Worm (Caenorhabditis elegans): Measurements from ENCODE around the gene nfki-1.
A peak's percentile ranks its signal among the peaks of the same experiment; 100 is the strongest.

Gene nfki-1

DNA sequence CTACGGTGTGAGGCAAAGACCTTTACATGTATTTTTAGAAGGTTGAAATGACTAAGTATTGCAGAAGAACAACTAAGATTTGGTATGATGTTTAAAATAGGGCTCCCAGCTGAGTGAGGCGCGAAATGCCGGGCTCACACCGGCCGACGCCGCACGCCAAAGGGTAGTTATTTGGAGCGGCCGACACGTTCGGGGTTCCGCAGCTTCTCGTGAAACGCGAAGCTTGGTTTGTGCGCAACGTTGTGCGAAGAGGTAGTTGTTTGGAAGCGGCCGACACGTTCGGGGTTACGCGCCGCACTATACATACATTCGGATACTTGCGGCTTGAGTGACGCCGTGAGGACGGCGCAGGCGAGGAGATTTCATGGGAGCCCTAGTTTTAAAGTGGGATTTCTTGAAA is 33.2 kb downstream of the nfki-1 start:
- TF ChIP-seq ceh-43 (GFP tag; optimal IDR thresholded peaks at IDR 0.05): no peak
- TF ChIP-seq cnd-1 (tag; optimal IDR thresholded peaks at IDR 0.05): no peak
- no peak for TF ChIP-seq zip-8 (tag; optimal IDR thresholded peaks at IDR 0.05)
- TF ChIP-seq ceh-83 (GFP tag; optimal IDR thresholded peaks at IDR 0.05): no peak
- TF ChIP-seq nhr-2 (tag; optimal IDR thresholded peaks at IDR 0.05): no peak
- TF ChIP-seq pha-4 (tag; optimal IDR thresholded peaks at IDR 0.05): no peak
- TF ChIP-seq snpc-4 (tag; optimal IDR thresholded peaks at IDR 0.05): no peak
- TF ChIP-seq unc-62 (GFP tag; optimal IDR thresholded peaks at IDR 0.05): no peak
- no peak for TF ChIP-seq ham-2 (GFP tag; optimal IDR thresholded peaks at IDR 0.05)
- TF ChIP-seq M03D4.4 (tag; optimal IDR thresholded peaks at IDR 0.05): no peak
- TF ChIP-seq lin-13 (tag; optimal IDR thresholded peaks at IDR 0.05): no peak
- no peak for TF ChIP-seq elt-1 (tag; optimal IDR thresholded peaks at IDR 0.05; ENCODE audit: borderline replicate concordance, insufficient read depth)
- no peak for TF ChIP-seq mep-1 (tag; optimal IDR thresholded peaks at IDR 0.05)
- no peak for TF ChIP-seq nhr-237 (tag; optimal IDR thresholded peaks at IDR 0.05)
- no peak for TF ChIP-seq bed-3 (GFP tag; optimal IDR thresholded peaks at IDR 0.05)

DNA sequence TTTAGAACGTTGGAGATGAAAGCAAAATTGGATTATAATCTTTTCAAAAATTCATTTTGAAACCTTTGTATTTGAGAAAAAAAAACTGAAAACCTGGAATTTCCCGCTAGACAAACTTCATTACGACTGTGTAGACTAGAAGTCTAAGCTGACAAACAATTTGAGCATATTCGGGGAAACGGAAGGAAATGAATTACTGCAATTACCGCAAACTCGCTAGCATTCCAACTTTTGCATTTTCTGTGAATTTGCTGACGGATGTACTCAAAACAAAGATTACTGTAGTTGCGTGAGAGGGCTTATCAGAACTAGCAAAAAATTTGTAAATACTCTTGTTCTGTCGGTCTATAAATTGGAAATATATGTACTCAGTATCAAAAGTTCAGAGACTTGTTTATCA is 34.8 kb downstream of the nfki-1 start:
- TF ChIP-seq blmp-1 (tag; optimal IDR thresholded peaks at IDR 0.05): no peak
- TF ChIP-seq hlh-1 (tag; optimal IDR thresholded peaks at IDR 0.05): no peak
- no peak for TF ChIP-seq nhr-12 (tag; optimal IDR thresholded peaks at IDR 0.05)
- TF ChIP-seq ceh-43 (GFP tag; optimal IDR thresholded peaks at IDR 0.05): no peak
- TF ChIP-seq elt-3 (tag; optimal IDR thresholded peaks at IDR 0.05): no peak
- TF ChIP-seq M03D4.4 (tag; optimal IDR thresholded peaks at IDR 0.05): no peak
- TF ChIP-seq snpc-4 (tag; optimal IDR thresholded peaks at IDR 0.05): no peak
- no peak for TF ChIP-seq nhr-2 (tag; optimal IDR thresholded peaks at IDR 0.05)
- no peak for TF ChIP-seq lin-13 (tag; optimal IDR thresholded peaks at IDR 0.05)
- no peak for TF ChIP-seq zip-8 (tag; optimal IDR thresholded peaks at IDR 0.05)
- no peak for TF ChIP-seq cnd-1 (tag; optimal IDR thresholded peaks at IDR 0.05)
- TF ChIP-seq ceh-83 (GFP tag; optimal IDR thresholded peaks at IDR 0.05): no peak
- TF ChIP-seq ceh-39 (tag; optimal IDR thresholded peaks at IDR 0.05): no peak

DNA sequence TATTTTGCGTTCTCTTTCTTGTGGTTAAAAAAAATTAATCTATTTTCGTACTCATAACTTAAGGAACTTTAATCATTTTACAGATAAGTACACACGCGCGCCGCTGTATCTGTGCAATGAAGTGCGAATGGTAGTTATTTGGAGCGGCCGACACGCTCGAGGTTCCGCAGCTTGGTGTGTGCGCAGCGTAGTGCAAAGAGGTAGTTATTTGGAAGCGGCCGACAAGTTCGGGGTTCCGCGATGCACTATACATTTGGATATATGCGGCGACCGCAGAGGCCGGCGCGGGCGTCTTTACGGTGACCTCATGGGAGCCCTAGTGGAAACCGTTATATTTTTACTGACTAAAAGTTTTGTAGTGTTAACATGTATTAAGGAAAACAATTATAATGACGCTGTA is 37.6 kb downstream of the nfki-1 start:
- TF ChIP-seq elt-3 (tag; optimal IDR thresholded peaks at IDR 0.05) (no peak), ceh-39 (tag; optimal IDR thresholded peaks at IDR 0.05) (no peak), lin-32 (GFP tag; optimal IDR thresholded peaks at IDR 0.05) (no peak)

DNA sequence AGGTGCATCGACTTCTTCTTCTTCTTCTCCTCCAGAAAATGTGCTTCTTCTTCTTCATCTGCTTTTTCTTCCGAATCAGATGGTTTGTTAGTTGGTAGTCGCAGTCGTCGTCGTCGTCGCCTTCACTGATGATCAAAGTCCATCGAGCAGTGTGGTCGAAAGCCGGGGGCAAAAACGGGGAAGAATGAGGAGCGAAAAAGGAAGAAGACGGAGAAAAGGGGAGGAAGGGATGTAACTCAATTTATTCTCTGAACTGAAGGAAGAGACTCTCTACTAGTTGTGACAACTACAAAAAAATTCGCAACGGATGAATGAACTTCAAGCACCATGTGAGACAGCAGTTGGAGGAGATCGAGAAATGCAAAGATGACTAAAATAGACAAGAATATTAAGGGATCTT is 40.7 kb downstream of the nfki-1 start:
- no peak for TF ChIP-seq mls-2 (tag; optimal IDR thresholded peaks at IDR 0.05)
- TF ChIP-seq lin-32 (GFP tag; optimal IDR thresholded peaks at IDR 0.05): no peak
- peak; percentile 90 for TF ChIP-seq ces-1 (GFP tag; optimal IDR thresholded peaks at IDR 0.05)

DNA sequence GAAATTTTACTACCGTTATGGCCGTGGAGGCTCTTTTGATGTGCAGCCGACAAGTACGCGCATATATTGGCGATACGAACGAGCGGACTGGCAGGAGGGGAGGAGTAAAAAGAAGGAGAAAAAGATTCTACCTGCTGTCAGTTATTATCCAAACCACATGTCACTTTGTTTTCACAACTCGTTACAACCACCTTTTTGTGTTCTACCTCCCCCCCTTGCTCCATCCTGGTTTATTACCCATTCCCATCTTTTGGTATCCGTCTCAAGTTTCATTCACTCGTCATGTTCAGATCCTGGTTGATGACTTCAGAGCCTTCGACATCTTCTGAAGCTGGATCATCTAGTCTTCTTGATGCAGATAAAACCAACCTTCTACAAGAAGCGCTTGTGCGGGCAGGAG is 52.6 kb downstream of the nfki-1 start, which contains the start of gene psa-3:
Gene psa-3, plus strand, starts transcription at position 301 of the 400 bp plus-strand sequence.
- no peak for TF ChIP-seq mls-2 (tag; optimal IDR thresholded peaks at IDR 0.05)
- TF ChIP-seq lin-13 (tag; optimal IDR thresholded peaks at IDR 0.05): no peak
- TF ChIP-seq tbx-8 (GFP tag; optimal IDR thresholded peaks at IDR 0.05): no peak

DNA sequence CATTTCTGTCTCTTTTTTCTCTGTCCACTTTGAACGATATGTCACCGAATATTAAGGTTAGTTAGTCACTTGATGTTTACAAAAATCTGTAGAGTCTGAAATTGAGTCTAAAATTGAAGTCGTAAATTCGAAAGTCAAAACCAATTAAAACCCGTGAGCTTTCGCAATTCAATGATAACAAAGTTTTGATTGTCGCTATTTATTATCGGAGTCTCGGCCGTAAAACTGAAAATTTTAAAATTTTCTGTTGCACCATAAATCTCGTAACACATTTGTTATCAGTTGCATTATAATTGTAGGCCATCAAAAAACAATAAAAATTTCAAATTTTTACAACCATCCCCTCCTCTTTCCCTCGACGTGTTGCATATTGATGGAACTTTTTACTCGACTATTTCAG is 53.5 kb downstream of the nfki-1 start:
- TF ChIP-seq nhr-76 (tag; optimal IDR thresholded peaks at IDR 0.05): no peak

Measured in whole organism, mixed stage, embryonic.